Worm (Caenorhabditis elegans): ENCODE data around the gene F49E12.10.

ce11 chrII:8435005-8435404 is 44.2 kb downstream of the F49E12.10 start, which contains the start of gene acp-4:
- TF ChIP-seq xnd-1 (tag; optimal IDR thresholded peaks at IDR 0.05) (no peak), ztf-25 (GFP tag; IDR thresholded peaks at IDR 0.05) (no peak), zfh-2 (GFP tag; conservative IDR thresholded peaks at IDR 0.05) (no peak), tbx-9 (tag; optimal IDR thresholded peaks at IDR 0.05; ENCODE audit: borderline replicate concordance) (no peak), mcd-1 (GFP tag; IDR thresholded peaks at IDR 0.05) (no peak), F33H1.4 (GFP tag; IDR thresholded peaks at IDR 0.05) (no peak), ceh-27 (GFP tag; optimal IDR thresholded peaks at IDR 0.05) (no peak), Y53G8AR.9 (GFP tag; conservative IDR thresholded peaks at IDR 0.05) (no peak), pha-4 (tag; optimal IDR thresholded peaks at IDR 0.05) (no peak), unc-62 (GFP tag; optimal IDR thresholded peaks at IDR 0.05) (no peak), cebp-2 (GFP tag; IDR thresholded peaks at IDR 0.05) (no peak)

All from whole organism, young adult.